Fruit fly (Drosophila melanogaster): Measurements from ENCODE around the gene Jon66Ci.

DNA sequence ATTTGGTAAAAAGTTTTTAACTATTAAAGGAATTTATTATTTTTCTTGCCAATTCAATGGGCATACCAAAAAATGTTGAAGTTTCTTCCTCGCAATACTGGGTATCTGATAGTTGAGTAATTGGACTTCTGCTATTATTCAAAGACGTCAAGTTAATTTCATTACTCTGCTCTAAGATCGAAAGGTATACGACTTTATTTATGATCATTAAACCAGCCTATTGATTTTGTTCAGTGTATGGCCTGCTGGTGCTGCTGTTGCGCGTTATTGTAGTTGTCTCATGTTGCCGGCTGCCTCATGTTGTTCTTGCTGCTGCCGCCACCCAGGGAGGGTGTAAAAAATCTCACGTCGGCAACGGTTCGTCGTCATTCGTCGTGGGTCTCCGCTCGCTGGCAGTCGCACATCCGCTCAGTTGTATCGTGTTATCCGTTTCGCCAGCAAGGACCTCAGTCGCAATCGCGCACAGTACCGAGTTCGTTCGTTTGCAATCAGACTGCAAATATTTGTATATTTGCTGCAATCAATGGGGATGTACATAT lies 4.4 kb downstream of the Jon66Ci start, which contains the start of gene CG7120:
- TF ChIP-seq CG2202 (tag; optimal IDR thresholded peaks at IDR 0.05), result peak; percentile 41
- peak; percentile 71 for TF ChIP-seq phol (tag; optimal IDR thresholded peaks at IDR 0.05)
- TF ChIP-seq trem (tag; optimal IDR thresholded peaks at IDR 0.05), result peak; percentile 20
- no peak for TF ChIP-seq bowl (GFP tag; IDR thresholded peaks at IDR 0.05)
- no peak for TF ChIP-seq CG4730 (GFP tag; IDR thresholded peaks at IDR 0.05)

Measured in whole organism, embryonic.